Worm (Caenorhabditis elegans) whole organism, young adult: Measurements from ENCODE around the gene madf-9.

Experiments used
- B0336.3 ChIP-seq: fragments of 200-800 bp; sonication (Bioruptor generic); IDR thresholded peaks from 2 replicates; pipeline ENCODE4 v1.3.6; 2022; ENCODE audit warnings: missing genetic modification characterization, missing compliant biosample characterization
- F10E7.11 ChIP-seq: sonication (generic microtip); optimal IDR thresholded peaks from 2 replicates; lab custom pipeline; 2017; ENCODE audit warnings: mild to moderate bottlenecking, missing genetic modification characterization, moderate library complexity, missing compliant biosample characterization
- ama-1 ChIP-seq, 3 experiments: fragments of 150-350 bp in 1 of 3; sonication (generic microtip) in 2 of 3; optimal IDR thresholded peaks; 2 replicates each; lab custom pipeline; 2014 to 2018; ENCODE audit warnings: missing biosample characterization in 2 of 3, missing genetic modification characterization in 2 of 3, missing genetic modification reagents in 2 of 3
- die-1 ChIP-seq: sonication (generic microtip); optimal IDR thresholded peaks from 2 replicates; lab custom pipeline; 2016; ENCODE audit warnings: missing genotype, mild to moderate bottlenecking, missing genetic modification characterization, missing compliant biosample characterization
- egrh-3 ChIP-seq: fragments of 200-800 bp; sonication (Bioruptor generic); IDR thresholded peaks from 2 replicates; pipeline ENCODE4 v1.3.6; 2022; ENCODE audit warnings: missing genetic modification reagents, missing genetic modification characterization, missing compliant biosample characterization
- tbp1 ChIP-seq: fragments of 200-800 bp; sonication (Bioruptor generic); optimal IDR thresholded peaks from 2 replicates; lab custom pipeline; 2018; ENCODE audit warnings: mild to moderate bottlenecking, missing genetic modification characterization, missing compliant biosample characterization
- unc-62 ChIP-seq: fragments of 150-350 bp; optimal IDR thresholded peaks from 2 replicates; lab custom pipeline; 2014; ENCODE audit warnings: missing biosample characterization, missing genetic modification reagents, missing genetic modification characterization
- zfh-2 ChIP-seq: fragments of 200-800 bp; sonication (Bioruptor generic); conservative IDR thresholded peaks from 2 replicates; pipeline ENCODE4 v1.3.6; 2022; ENCODE audit warnings: missing genetic modification reagents, missing genetic modification characterization, missing compliant biosample characterization

DNA sequence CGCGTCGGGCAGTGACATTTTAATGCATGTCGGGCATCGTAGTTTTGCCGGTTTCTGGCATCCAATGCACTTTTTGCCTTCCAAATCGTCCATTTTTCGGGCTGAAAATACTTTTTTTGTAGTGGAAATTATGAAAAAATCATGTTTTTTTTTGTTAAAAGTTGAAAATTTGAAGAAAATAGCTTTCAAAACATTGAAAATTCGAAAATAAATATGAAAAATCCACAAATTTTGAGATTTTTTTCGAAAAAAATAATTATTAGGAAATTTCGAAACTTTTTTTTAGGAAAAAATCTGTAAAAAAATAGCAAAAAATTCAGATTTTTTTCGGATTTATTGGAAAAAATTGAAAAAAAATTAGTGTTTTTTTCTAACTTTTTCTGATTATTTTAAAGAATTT lies 49.9 kb downstream of the madf-9 start, which contains the start of gene map-1:
- TF ChIP-seq ama-1 (optimal IDR thresholded peaks at IDR 0.05; lab: Kevin White, UChicago) (no peak), ama-1 (GFP tag; optimal IDR thresholded peaks at IDR 0.05; lab: Kevin White, UChicago) (no peak), die-1 (no peak), unc-62 (GFP tag; lab: Kevin White, UChicago) (no peak), tbp1 (GFP tag; lab: Kevin White, UChicago) (no peak), egrh-3 (no peak), zfh-2 (GFP tag; lab: Robert Waterston, UW) (no peak), B0336.3 (no peak), F10E7.11 (tag; lab: Kevin White, UChicago) (no peak)
